Worm (Caenorhabditis elegans): ENCODE data around the gene H35B03.2.

ce11 chrIV:5751997-5752396 is 20.5 kb upstream of the H35B03.2 start:
- TF ChIP-seq ceh-100 (GFP tag; IDR thresholded peaks at IDR 0.05) (no peak), B0019.2 (GFP tag; conservative IDR thresholded peaks at IDR 0.05) (no peak), madf-6 (GFP tag; IDR thresholded peaks at IDR 0.05) (no peak), Y53G8AR.9 (GFP tag; conservative IDR thresholded peaks at IDR 0.05) (no peak), nhr-27 (tag; optimal IDR thresholded peaks at IDR 0.05) (no peak), mxl-1 (tag; optimal IDR thresholded peaks at IDR 0.05) (no peak), hlh-12 (tag; optimal IDR thresholded peaks at IDR 0.05) (no peak), snpc-4 (GFP tag; optimal IDR thresholded peaks at IDR 0.05) (no peak), snpc-4 (tag; optimal IDR thresholded peaks at IDR 0.05) (no peak), ceh-91 (GFP tag; IDR thresholded peaks at IDR 0.05) (no peak), efl-1 (GFP tag; optimal IDR thresholded peaks at IDR 0.05) (no peak), zim-3 (tag; optimal IDR thresholded peaks at IDR 0.05) (no peak)

All from whole organism, young adult.